Worm (Caenorhabditis elegans) whole organism, young adult: ENCODE data around the gene F58H1.6.

Source experiments
- C06A6.2 ChIP-seq: fragments of 200-800 bp; sonication (Bioruptor generic); conservative IDR thresholded peaks from 2 replicates; pipeline ENCODE4 v1.3.6; 2022; ENCODE audit warnings: missing genetic modification characterization, missing compliant biosample characterization
- D2030.7 ChIP-seq: fragments of 200-800 bp; sonication (Bioruptor generic); IDR thresholded peaks from 2 replicates; pipeline ENCODE4 v1.3.6; 2022; ENCODE audit warnings: missing genetic modification reagents, missing genetic modification characterization, missing compliant biosample characterization
- F23B12.7 ChIP-seq: sonication (generic microtip); optimal IDR thresholded peaks from 2 replicates; lab custom pipeline; 2017; ENCODE audit warnings: missing genetic modification characterization, mild to moderate bottlenecking, missing compliant biosample characterization, antibody characterized with exemption, moderate library complexity; ENCODE audit not compliant: insufficient read depth
- F33H1.4 ChIP-seq: fragments of 200-800 bp; sonication (Bioruptor generic); IDR thresholded peaks from 2 replicates; pipeline ENCODE4 v1.3.6; 2022; ENCODE audit warnings: missing genetic modification reagents, missing genetic modification characterization, missing compliant biosample characterization
- F39B2.1 ChIP-seq: fragments of 200-800 bp; sonication (Bioruptor generic); IDR thresholded peaks from 2 replicates; pipeline ENCODE4 v1.3.6; 2022; ENCODE audit warnings: missing genetic modification reagents, missing genetic modification characterization, missing compliant biosample characterization
- F49E8.2 ChIP-seq: sonication (generic microtip); optimal IDR thresholded peaks from 3 replicates; lab custom pipeline; 2017; ENCODE audit warnings: missing genetic modification characterization, mild to moderate bottlenecking, missing compliant biosample characterization, antibody characterized with exemption, moderate library complexity; ENCODE audit not compliant: insufficient read depth
- Y56A3A.18 ChIP-seq: fragments of 200-800 bp; sonication (Bioruptor generic); IDR thresholded peaks from 2 replicates; pipeline ENCODE4 v1.3.6; 2022; ENCODE audit warnings: missing genetic modification reagents, missing genetic modification characterization, missing compliant biosample characterization
- Y67H2A.10 ChIP-seq: fragments of 200-800 bp; sonication (Bioruptor generic); conservative IDR thresholded peaks from 2 replicates; pipeline ENCODE4 v1.3.6; 2022; ENCODE audit warnings: missing genetic modification reagents, missing genetic modification characterization, missing compliant biosample characterization
- Y79H2A.3 ChIP-seq: fragments of 200-800 bp; sonication (Bioruptor generic); conservative IDR thresholded peaks from 2 replicates; pipeline ENCODE4 v1.3.6; 2022; ENCODE audit warnings: missing genetic modification reagents, missing genetic modification characterization, missing compliant biosample characterization
- akir-1 ChIP-seq: fragments of 200-800 bp; sonication (Bioruptor generic); optimal IDR thresholded peaks from 2 replicates; lab custom pipeline; 2018; ENCODE audit warnings: mild to moderate bottlenecking, missing genetic modification characterization, moderate library complexity, missing compliant biosample characterization
- attf-6 ChIP-seq: fragments of 200-800 bp; sonication (Bioruptor generic); IDR thresholded peaks from 2 replicates; pipeline ENCODE4 v1.3.6; 2022; ENCODE audit warnings: missing genetic modification reagents, missing genetic modification characterization, missing compliant biosample characterization
- bed-2 ChIP-seq: fragments of 200-800 bp; sonication (Bioruptor generic); IDR thresholded peaks from 2 replicates; pipeline ENCODE4 v1.3.6; 2022; ENCODE audit warnings: missing genetic modification reagents, missing genetic modification characterization, missing compliant biosample characterization
- ceh-58 ChIP-seq: fragments of 200-800 bp; sonication (Bioruptor generic); IDR thresholded peaks from 2 replicates; pipeline ENCODE4 v1.3.6; 2022; ENCODE audit warnings: missing genetic modification characterization, missing compliant biosample characterization
- ceh-91 ChIP-seq: fragments of 200-800 bp; sonication (Bioruptor generic); IDR thresholded peaks from 2 replicates; pipeline ENCODE4 v1.3.6; 2022; ENCODE audit warnings: missing genetic modification reagents, missing genetic modification characterization, missing compliant biosample characterization
- die-1 ChIP-seq: sonication (generic microtip); optimal IDR thresholded peaks from 2 replicates; lab custom pipeline; 2016; ENCODE audit warnings: missing genotype, mild to moderate bottlenecking, missing genetic modification characterization, missing compliant biosample characterization
- dpff-1 ChIP-seq: sonication (generic microtip); optimal IDR thresholded peaks from 2 replicates; lab custom pipeline; 2017; ENCODE audit warnings: mild to moderate bottlenecking, missing genetic modification characterization, missing compliant biosample characterization
- dpl-1 ChIP-seq: fragments of 150-350 bp; optimal IDR thresholded peaks from 2 replicates; lab custom pipeline; 2014; ENCODE audit warnings: missing biosample characterization, missing genetic modification reagents, missing genetic modification characterization
- efl-1 ChIP-seq: fragments of 150-350 bp; optimal IDR thresholded peaks from 2 replicates; lab custom pipeline; 2014; ENCODE audit warnings: missing biosample characterization, missing genetic modification reagents, missing genetic modification characterization
- egl-18 ChIP-seq: fragments of 200-800 bp; sonication (Bioruptor generic); IDR thresholded peaks from 2 replicates; pipeline ENCODE4 v1.3.6; 2022; ENCODE audit warnings: missing genetic modification reagents, missing genetic modification characterization, missing compliant biosample characterization
- ets-4 ChIP-seq: fragments of 200-800 bp; sonication (Bioruptor generic); optimal IDR thresholded peaks from 2 replicates; lab custom pipeline; 2018; ENCODE audit warnings: mild to moderate bottlenecking, missing genetic modification characterization, missing compliant biosample characterization
- gei-17 ChIP-seq: fragments of 200-800 bp; sonication (Bioruptor generic); optimal IDR thresholded peaks from 2 replicates; lab custom pipeline; 2018; ENCODE audit warnings: mild to moderate bottlenecking, missing genetic modification characterization, missing compliant biosample characterization
- hmg-1.2 ChIP-seq: fragments of 200-800 bp; sonication (Bioruptor generic); IDR thresholded peaks from 2 replicates; pipeline ENCODE4 v1.3.6; 2022; ENCODE audit warnings: missing genetic modification reagents, missing genetic modification characterization, missing compliant biosample characterization
- hmg-20 ChIP-seq: fragments of 200-800 bp; sonication (Bioruptor generic); IDR thresholded peaks from 2 replicates; pipeline ENCODE4 v1.3.6; 2022; ENCODE audit warnings: missing genetic modification reagents, missing genetic modification characterization, missing compliant biosample characterization
- let-526 ChIP-seq: fragments of 200-800 bp; sonication (Bioruptor generic); IDR thresholded peaks from 2 replicates; pipeline ENCODE4 v1.3.6; 2022; ENCODE audit warnings: missing genetic modification reagents, missing genetic modification characterization, missing compliant biosample characterization
- let-607 ChIP-seq, 2 experiments: fragments of 200-800 bp in 1 of 2; sonication (Bioruptor generic) in 1 of 2; sonication (generic microtip) in 1 of 2; optimal IDR thresholded peaks; 2 replicates each; lab custom pipeline; 2016 to 2018; ENCODE audit warnings: mild to moderate bottlenecking in 2 of 2, missing compliant biosample characterization in 2 of 2, missing genetic modification characterization in 2 of 2, moderate library complexity in 2 of 2, missing genotype in 1 of 2
- lin-54 ChIP-seq: fragments of 200-800 bp; sonication (Bioruptor generic); optimal IDR thresholded peaks from 2 replicates; lab custom pipeline; 2018; ENCODE audit warnings: mild to moderate bottlenecking, missing genetic modification characterization, missing compliant biosample characterization
- lsl-1 ChIP-seq: fragments of 200-800 bp; sonication (Bioruptor generic); optimal IDR thresholded peaks from 2 replicates; lab custom pipeline; 2018; ENCODE audit warnings: mild to moderate bottlenecking, missing genetic modification characterization, moderate library complexity, missing compliant biosample characterization
- madf-10 ChIP-seq: sonication (generic microtip); optimal IDR thresholded peaks from 2 replicates; lab custom pipeline; 2016; ENCODE audit warnings: mild to moderate bottlenecking, missing genetic modification characterization, missing compliant biosample characterization
- madf-6 ChIP-seq: fragments of 200-800 bp; sonication (Bioruptor generic); IDR thresholded peaks from 2 replicates; pipeline ENCODE4 v1.3.6; 2022; ENCODE audit warnings: missing genetic modification reagents, missing genetic modification characterization, missing compliant biosample characterization
- madf-8 ChIP-seq: fragments of 200-800 bp; sonication (Bioruptor generic); conservative IDR thresholded peaks from 2 replicates; pipeline ENCODE4 v1.3.6; 2022; ENCODE audit warnings: missing genetic modification reagents, missing genetic modification characterization, missing compliant biosample characterization
- nfya-1 ChIP-seq: sonication (generic microtip); optimal IDR thresholded peaks from 2 replicates; lab custom pipeline; 2017; ENCODE audit warnings: antibody characterized with exemption, missing compliant biosample characterization, missing genetic modification characterization, borderline replicate concordance; ENCODE audit not compliant: insufficient read depth
- pbrm-1 ChIP-seq: fragments of 200-800 bp; sonication (Bioruptor generic); IDR thresholded peaks from 2 replicates; pipeline ENCODE4 v1.3.6; 2022; ENCODE audit warnings: missing genetic modification reagents, missing genetic modification characterization, missing compliant biosample characterization
- rcor-1 ChIP-seq: fragments of 200-800 bp; sonication (Bioruptor generic); IDR thresholded peaks from 2 replicates; pipeline ENCODE4 v1.3.6; 2022; ENCODE audit warnings: missing genetic modification reagents, missing genetic modification characterization, missing compliant biosample characterization
- rec-8 ChIP-seq, 2 experiments: sonication (generic microtip); optimal IDR thresholded peaks; 2 replicates each; lab custom pipeline; 2016; ENCODE audit warnings: mild to moderate bottlenecking in 2 of 2, missing genetic modification characterization in 2 of 2, missing genetic modification reagents in 2 of 2, missing genotype in 2 of 2, missing biosample characterization in 1 of 2, missing compliant biosample characterization in 1 of 2, moderate library complexity in 1 of 2
- snpc-4 ChIP-seq, 5 experiments: fragments of 150-350 bp in 1 of 5; sonication (generic microtip) in 4 of 5; optimal IDR thresholded peaks; 2 replicates each; lab custom pipeline; 2014 to 2018; ENCODE audit warnings: missing genetic modification characterization in 5 of 5, missing biosample characterization in 3 of 5, antibody characterized with exemption in 2 of 5, mild to moderate bottlenecking in 2 of 5, missing compliant biosample characterization in 2 of 5, missing genotype in 2 of 5, moderate library complexity in 2 of 5, missing genetic modification reagents in 1 of 5
- tbp1 ChIP-seq: fragments of 200-800 bp; sonication (Bioruptor generic); optimal IDR thresholded peaks from 2 replicates; lab custom pipeline; 2018; ENCODE audit warnings: mild to moderate bottlenecking, missing genetic modification characterization, missing compliant biosample characterization
- tlf-1 ChIP-seq: fragments of 200-800 bp; sonication (Bioruptor generic); optimal IDR thresholded peaks from 2 replicates; lab custom pipeline; 2018; ENCODE audit warnings: mild to moderate bottlenecking, missing genetic modification characterization, missing compliant biosample characterization
- unc-130 ChIP-seq: sonication (generic microtip); optimal IDR thresholded peaks from 2 replicates; lab custom pipeline; 2016; ENCODE audit warnings: missing genetic modification reagents, missing genetic modification characterization, missing compliant biosample characterization
- xnd-1 ChIP-seq: sonication (generic microtip); optimal IDR thresholded peaks from 2 replicates; lab custom pipeline; 2016; ENCODE audit warnings: missing genotype, missing genetic modification reagents, missing genetic modification characterization, missing compliant biosample characterization
- zim-3 ChIP-seq: sonication (generic microtip); optimal IDR thresholded peaks from 2 replicates; lab custom pipeline; 2017; ENCODE audit warnings: mild to moderate bottlenecking, missing genetic modification characterization, moderate library complexity, missing compliant biosample characterization

Gene F58H1.6

ce11 chrV:11902161-11902560 lies 40.3 kb upstream of the F58H1.6 start:
- no peak for TF ChIP-seq F23B12.7 (tag; lab: Kevin White, UChicago)
- no peak for TF ChIP-seq zim-3 (tag; lab: Kevin White, UChicago)
- no peak for TF ChIP-seq ceh-91 (GFP tag; lab: Robert Waterston, UW)
- TF ChIP-seq nfya-1: no peak
- no peak for TF ChIP-seq dpff-1 (tag; lab: Kevin White, UChicago)
- no peak for TF ChIP-seq let-526 (GFP tag; lab: Robert Waterston, UW)
- no peak for TF ChIP-seq C06A6.2 (GFP tag; lab: Robert Waterston, UW)
- TF ChIP-seq rcor-1 (GFP tag; lab: Robert Waterston, UW): no peak
- no peak for TF ChIP-seq lsl-1 (GFP tag; lab: Kevin White, UChicago)
- no peak for TF ChIP-seq Y67H2A.10 (GFP tag; lab: Robert Waterston, UW)
- no peak for TF ChIP-seq die-1 (tag; lab: Kevin White, UChicago)
- TF ChIP-seq madf-6 (GFP tag; lab: Robert Waterston, UW): no peak
- no peak for TF ChIP-seq let-607 (tag; optimal IDR thresholded peaks at IDR 0.05; lab: Kevin White, UChicago)
- TF ChIP-seq bed-2: no peak
- TF ChIP-seq hmg-20 (GFP tag; lab: Robert Waterston, UW): no peak
- no peak for TF ChIP-seq akir-1

ce11 chrV:11905977-11906376 lies 36.4 kb upstream of the F58H1.6 start:
- TF ChIP-seq let-526 (GFP tag; lab: Robert Waterston, UW): no peak
- no peak for TF ChIP-seq attf-6 (GFP tag; lab: Robert Waterston, UW)
- no peak for TF ChIP-seq ets-4 (GFP tag; lab: Kevin White, UChicago)
- TF ChIP-seq ceh-58 (GFP tag; lab: Robert Waterston, UW): no peak
- no peak for TF ChIP-seq tbp1

DNA sequence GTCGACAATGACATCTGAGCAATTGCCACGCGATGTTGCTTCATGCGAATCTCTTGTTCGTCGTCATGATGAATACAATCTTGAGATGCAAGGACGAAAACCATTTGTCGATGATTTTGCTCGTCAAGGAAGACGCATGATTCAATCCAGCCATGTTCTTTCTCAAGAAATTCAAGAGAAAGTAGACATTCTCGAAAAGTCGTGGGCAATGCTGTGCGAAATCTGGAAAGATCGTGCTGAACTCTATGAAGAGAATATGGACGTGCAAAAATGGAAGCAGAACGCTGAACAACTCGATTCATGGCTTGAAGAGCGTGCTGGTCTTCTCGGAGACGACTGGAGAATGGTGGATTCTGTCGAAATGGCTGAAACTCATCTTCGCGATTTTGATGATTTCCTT lies 29.1 kb upstream of the F58H1.6 start:
- TF ChIP-seq tlf-1 (GFP tag; lab: Kevin White, UChicago) (no peak), egl-18 (GFP tag; lab: Robert Waterston, UW) (no peak), Y79H2A.3 (no peak), unc-130 (GFP tag; lab: Kevin White, UChicago) (no peak), snpc-4 (GFP tag; optimal IDR thresholded peaks at IDR 0.05; lab: Kevin White, UChicago) (no peak), snpc-4 (tag; optimal IDR thresholded peaks at IDR 0.05; lab: Kevin White, UChicago) (no peak), Y56A3A.18 (GFP tag; lab: Robert Waterston, UW) (no peak), gei-17 (GFP tag; lab: Kevin White, UChicago) (no peak)

- TF ChIP-seq dpl-1 (GFP tag; lab: Kevin White, UChicago) (peak; percentile 4), madf-6 (GFP tag; lab: Robert Waterston, UW) (peak; percentile 92), efl-1 (peak; percentile 48), xnd-1 (tag; lab: Kevin White, UChicago) (peak; percentile 73), D2030.7 (peak; percentile 23; the same call in 1 of the 2 replicates), F39B2.1 (GFP tag; lab: Robert Waterston, UW) (no peak), hmg-1.2 (GFP tag; lab: Robert Waterston, UW) (no peak), lsl-1 (GFP tag; lab: Kevin White, UChicago) (peak; percentile 91), pbrm-1 (GFP tag; lab: Robert Waterston, UW) (peak; percentile 46; the same call in 1 of the 2 replicates), madf-10 (no peak), F33H1.4 (peak; percentile 89), ceh-91 (GFP tag; lab: Robert Waterston, UW) (peak; percentile 55; the same call in 1 of the 2 replicates), rec-8 (tag; optimal IDR thresholded peaks at IDR 0.05; lab: Kevin White, UChicago) (no peak), lin-54 (GFP tag; lab: Kevin White, UChicago) (peak; percentile 50), F49E8.2 (tag; lab: Kevin White, UChicago) (no peak), madf-8 (GFP tag; lab: Robert Waterston, UW) (peak; percentile 78)
Observed at ce11 chrV:11917186-11917585, 25.2 kb upstream of the F58H1.6 start, which contains the start of gene R31.2. TSS of gene R31.2 (plus strand) at chrV:11917573.
